Worm (Caenorhabditis elegans) whole organism, early embryonic: ENCODE measurements around the gene ins-12.

Experiments used
- B0310.2 ChIP-seq: sonication (generic microtip); optimal IDR thresholded peaks from 2 replicates; lab custom pipeline; 2016; ENCODE audit warnings: mild to moderate bottlenecking, missing genetic modification characterization, missing compliant biosample characterization
- aly-1 ChIP-seq: sonication (generic microtip); optimal IDR thresholded peaks from 2 replicates; lab custom pipeline; 2016; ENCODE audit warnings: missing genetic modification characterization, missing compliant biosample characterization
- ama-1 ChIP-seq: fragments of 150-350 bp; optimal IDR thresholded peaks from 2 replicates; lab custom pipeline; 2014
- ceh-36 ChIP-seq: sonication (generic microtip); optimal IDR thresholded peaks from 2 replicates; lab custom pipeline; 2016; ENCODE audit warnings: missing genetic modification characterization, inconsistent platforms, missing compliant biosample characterization
- flt-1 ChIP-seq: fragments of 200-800 bp; sonication (Bioruptor generic); IDR thresholded peaks from 2 replicates; pipeline ENCODE4 v1.3.6; 2022; ENCODE audit warnings: missing genetic modification characterization, missing compliant biosample characterization
- hmbx-1 ChIP-seq: sonication (generic microtip); optimal IDR thresholded peaks from 2 replicates; lab custom pipeline; 2016; ENCODE audit warnings: mild to moderate bottlenecking, missing genetic modification characterization, missing compliant biosample characterization
- hmg-4 ChIP-seq: fragments of 200-800 bp; sonication (Bioruptor generic); optimal IDR thresholded peaks from 2 replicates; lab custom pipeline; 2018; ENCODE audit warnings: mild to moderate bottlenecking, missing genetic modification characterization, missing compliant biosample characterization
- scrt-1 ChIP-seq: fragments of 200-800 bp; sonication (Bioruptor generic); IDR thresholded peaks from 2 replicates; pipeline ENCODE4 v1.3.6; 2022; ENCODE audit warnings: missing genetic modification characterization, missing compliant biosample characterization
- tbx-11 ChIP-seq: fragments of 200-800 bp; sonication (Bioruptor generic); IDR thresholded peaks from 2 replicates; pipeline ENCODE4 v1.3.6; 2022; ENCODE audit warnings: missing genetic modification characterization, missing compliant biosample characterization
- tra-4 ChIP-seq: sonication (generic microtip); optimal IDR thresholded peaks from 2 replicates; lab custom pipeline; 2017; ENCODE audit warnings: missing genetic modification characterization, missing compliant biosample characterization

DNA sequence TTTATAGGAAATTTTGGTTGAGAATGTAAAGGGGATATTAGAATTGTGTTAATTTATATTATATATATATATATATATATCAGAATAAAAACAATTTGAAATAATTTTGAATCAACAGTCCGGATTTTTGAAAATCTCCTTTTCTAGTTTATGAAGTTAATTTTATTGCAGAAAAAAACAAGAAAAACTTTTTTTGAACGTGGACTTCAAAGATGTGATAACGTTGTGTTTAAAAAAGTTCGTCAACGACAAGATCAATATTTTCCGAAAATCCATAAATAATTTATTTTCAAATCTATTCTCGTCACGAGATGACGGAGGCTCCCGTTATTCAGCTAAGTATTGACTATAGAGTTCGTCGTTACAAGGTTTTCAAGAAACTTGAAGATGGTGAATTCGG lies 16.9 kb upstream of the ins-12 start, which contains the start of gene C17C3.11:
- TF ChIP-seq aly-1 (tag; lab: Kevin White, UChicago) = no peak
- TF ChIP-seq tbx-11 = no peak
- no peak for TF ChIP-seq tra-4
- TF ChIP-seq ama-1 (lab: Kevin White, UChicago) = no peak
- no peak for TF ChIP-seq B0310.2 (tag; lab: Kevin White, UChicago)
- no peak for TF ChIP-seq flt-1 (GFP tag; lab: Robert Waterston, UW)
- TF ChIP-seq hmbx-1 (tag; lab: Kevin White, UChicago) = no peak
- TF ChIP-seq scrt-1 (GFP tag; lab: Robert Waterston, UW) = no peak
- no peak for TF ChIP-seq ceh-36 (tag; lab: Kevin White, UChicago)
- TF ChIP-seq hmg-4 (GFP tag; lab: Kevin White, UChicago) = no peak
